Fruit fly (Drosophila melanogaster) whole organism, wandering third instar larva: ENCODE measurements around the gene BomBc3.

Experiments
- Dfd ChIP-seq: fragments of >200 bp; optimal IDR thresholded peaks from 2 replicates; lab custom pipeline; 2017; ENCODE audit warnings: missing biosample characterization, missing genetic modification characterization
- Dif ChIP-seq: fragments of 200-275, 200-300 bp; sonication (Bioruptor generic); optimal IDR thresholded peaks from 2 replicates; lab custom pipeline; 2018; ENCODE audit warnings: missing biosample characterization, missing genetic modification characterization; ENCODE audit not compliant: partially characterized antibody
- HLH106 ChIP-seq: fragments of 200-800 bp; optimal IDR thresholded peaks from 3 replicates; lab custom pipeline; 2019; ENCODE audit warnings: missing biosample characterization, mild to moderate bottlenecking, missing genetic modification characterization, moderate library complexity
- Hnf4 ChIP-seq: fragments of 200-800 bp; sonication (Bioruptor generic); optimal IDR thresholded peaks from 2 replicates; lab custom pipeline; 2016; ENCODE audit warnings: missing biosample characterization, mild to moderate bottlenecking, missing genetic modification characterization
- Hr78 ChIP-seq: fragments of >200 bp; optimal IDR thresholded peaks from 2 replicates; lab custom pipeline; 2017; ENCODE audit warnings: missing biosample characterization, missing genetic modification characterization
- Hr83 ChIP-seq: fragments of 200-300 bp; sonication (Bioruptor generic); optimal IDR thresholded peaks from 2 replicates; lab custom pipeline; 2016; ENCODE audit warnings: missing biosample characterization, mild to moderate bottlenecking, missing genetic modification characterization, moderate library complexity; ENCODE audit not compliant: poor library complexity, severe bottlenecking
- Jra ChIP-seq: sonication (Bioruptor generic); optimal IDR thresholded peaks from 2 replicates; lab custom pipeline; 2016; ENCODE audit warnings: missing biosample characterization, missing genetic modification characterization
- Mio ChIP-seq: sonication (Bioruptor generic); optimal IDR thresholded peaks from 2 replicates; lab custom pipeline; 2016; ENCODE audit warnings: missing biosample characterization, missing genetic modification characterization
- N ChIP-seq: fragments of >200 bp; optimal IDR thresholded peaks from 2 replicates; lab custom pipeline; 2018; ENCODE audit warnings: missing biosample characterization, missing external identifiers, missing genetic modification characterization
- OdsH ChIP-seq: fragments of 200-800 bp; sonication (Bioruptor generic); optimal IDR thresholded peaks from 2 replicates; lab custom pipeline; 2016; ENCODE audit warnings: missing biosample characterization, mild to moderate bottlenecking, missing genetic modification characterization
- Rel ChIP-seq, 2 experiments: fragments of 200-800 bp; sonication (Bioruptor generic) in 1 of 2; optimal IDR thresholded peaks; 2 replicates in 1 of 2; 3 replicates in 1 of 2; lab custom pipeline; 2016 to 2019; ENCODE audit warnings: mild to moderate bottlenecking in 2 of 2, missing biosample characterization in 2 of 2, missing genetic modification characterization in 2 of 2, moderate library complexity in 1 of 2
- Sp1 ChIP-seq: fragments of 200-800 bp; sonication (Bioruptor generic); optimal IDR thresholded peaks from 3 replicates; lab custom pipeline; 2019; ENCODE audit warnings: missing biosample characterization, mild to moderate bottlenecking, missing genetic modification characterization, moderate library complexity
- br ChIP-seq: fragments of 200-800 bp; sonication (Bioruptor generic); optimal IDR thresholded peaks from 2 replicates; lab custom pipeline; 2016; ENCODE audit warnings: missing biosample characterization, missing genetic modification characterization
- brk ChIP-seq: fragments of 200-800 bp; sonication (Bioruptor generic); optimal IDR thresholded peaks from 2 replicates; lab custom pipeline; 2016; ENCODE audit warnings: missing biosample characterization, mild to moderate bottlenecking, missing genetic modification characterization
- dl ChIP-seq, 2 experiments: fragments of 175-275, 200-275 bp in 1 of 2; fragments of 200-275 bp in 1 of 2; sonication (Bioruptor generic); optimal IDR thresholded peaks; lab custom pipeline; 2018; ENCODE audit warnings: mild to moderate bottlenecking in 2 of 2, missing biosample characterization in 2 of 2, missing genetic modification characterization in 2 of 2, moderate library complexity in 2 of 2; ENCODE audit not compliant: partially characterized antibody in 2 of 2, insufficient read depth in 1 of 2
- ey ChIP-seq: fragments of 200-800 bp; sonication (Bioruptor generic); optimal IDR thresholded peaks from 2 replicates; lab custom pipeline; 2016; ENCODE audit warnings: missing biosample characterization, missing genetic modification characterization
- foxo ChIP-seq, 2 experiments: fragments of 200-800 bp; sonication (Bioruptor generic); optimal IDR thresholded peaks; 2 replicates in 1 of 2; 3 replicates in 1 of 2; lab custom pipeline; 2016 to 2017; ENCODE audit warnings: missing biosample characterization in 2 of 2, missing genetic modification characterization in 2 of 2
- fru ChIP-seq: fragments of 200-800 bp; sonication (Bioruptor generic); optimal IDR thresholded peaks from 3 replicates; lab custom pipeline; 2016; ENCODE audit warnings: missing biosample characterization, mild to moderate bottlenecking, missing genetic modification characterization
- h ChIP-seq: fragments of 200-800 bp; sonication (Bioruptor generic); optimal IDR thresholded peaks from 3 replicates; lab custom pipeline; 2016; ENCODE audit warnings: missing biosample characterization, mild to moderate bottlenecking, missing genetic modification characterization
- jim ChIP-seq: fragments of 175-275, 200-325 bp; sonication (Bioruptor generic); optimal IDR thresholded peaks from 2 replicates; lab custom pipeline; 2016; ENCODE audit warnings: missing biosample characterization, mild to moderate bottlenecking, missing genetic modification characterization
- lola ChIP-seq: fragments of >200 bp; optimal IDR thresholded peaks from 2 replicates; lab custom pipeline; 2017; ENCODE audit warnings: missing biosample characterization, missing genetic modification characterization
- psq ChIP-seq: fragments of 200-800 bp; sonication (Bioruptor generic); optimal IDR thresholded peaks from 3 replicates; lab custom pipeline; 2017; ENCODE audit warnings: missing biosample characterization, mild to moderate bottlenecking, missing genetic modification characterization, moderate library complexity
- rgr ChIP-seq: fragments of 200-800 bp; sonication (Bioruptor generic); optimal IDR thresholded peaks from 3 replicates; lab custom pipeline; 2016; ENCODE audit warnings: missing biosample characterization, mild to moderate bottlenecking, missing genetic modification characterization
- sage ChIP-seq: fragments of 200-800 bp; sonication (Bioruptor generic); optimal IDR thresholded peaks from 2 replicates; lab custom pipeline; 2016; ENCODE audit warnings: missing biosample characterization, mild to moderate bottlenecking, missing genetic modification characterization
- sv ChIP-seq: fragments of 200-800 bp; sonication (Bioruptor generic); optimal IDR thresholded peaks from 3 replicates; lab custom pipeline; 2016; ENCODE audit warnings: missing biosample characterization, missing genetic modification characterization
- tai ChIP-seq: sonication (Bioruptor generic); optimal IDR thresholded peaks from 2 replicates; lab custom pipeline; 2016; ENCODE audit warnings: missing biosample characterization, missing genetic modification characterization
- usp ChIP-seq: fragments of >200 bp; optimal IDR thresholded peaks from 2 replicates; lab custom pipeline; 2017; ENCODE audit warnings: missing biosample characterization, missing genetic modification characterization
- woc ChIP-seq: sonication (Bioruptor generic); optimal IDR thresholded peaks from 2 replicates; lab custom pipeline; 2016; ENCODE audit warnings: missing biosample characterization, mild to moderate bottlenecking, missing genetic modification characterization

The BomBc3 gene

dm6 chr3R:22049134-22049796, 37.6 kb upstream of the BomBc3 start:
- peak; percentile 55 for TF ChIP-seq sv
- TF ChIP-seq HLH106 (tag; lab: Kevin White, UChicago): peak; percentile 8
- TF ChIP-seq rgr: peak; percentile 35
- peak; percentile 20 for TF ChIP-seq br
- no peak for TF ChIP-seq lola
- TF ChIP-seq ey: peak; percentile 44
- peak; percentile 36 for TF ChIP-seq fru
- peak; percentile 42 for TF ChIP-seq h (GFP tag; lab: Kevin White, UChicago)
- no peak for TF ChIP-seq tai
- peak in 1 of 2 experiments; percentile 45 for TF ChIP-seq foxo (GFP tag; optimal IDR thresholded peaks at IDR 0.05; lab: Kevin White, UChicago)
- peak; percentile 16 for TF ChIP-seq Hnf4
- no peak for TF ChIP-seq Sp1 (GFP tag; lab: Kevin White, UChicago)

- TF ChIP-seq Dfd (no peak), dl (GFP tag; optimal IDR thresholded peaks at IDR 0.05; lab: Kevin White, UChicago; ENCODE audit: insufficient read depth in 1 of 2, partially characterized antibody in 2 of 2) (no peak), N (no peak), psq (no peak), fru (no peak), Mio (GFP tag; lab: Kevin White, UChicago) (no peak), Dif (GFP tag; lab: Kevin White, UChicago) (no peak)
Observed at dm6 chr3R:22052235-22052634, 34.6 kb upstream of the BomBc3 start.

- no peak for TF ChIP-seq woc (GFP tag; lab: Kevin White, UChicago)
- TF ChIP-seq OdsH (GFP tag; lab: Kevin White, UChicago): no peak
- TF ChIP-seq Hr78 (GFP tag; lab: Kevin White, UChicago): no peak
- TF ChIP-seq Jra (GFP tag; lab: Kevin White, UChicago): no peak
- no peak for TF ChIP-seq usp (GFP tag; lab: Kevin White, UChicago)
Observed at dm6 chr3R:22053202-22053601, 33.7 kb upstream of the BomBc3 start.

dm6 chr3R:22053740-22054139, 33.1 kb upstream of the BomBc3 start:
- TF ChIP-seq sage (no peak), h (GFP tag; lab: Kevin White, UChicago) (no peak)
- TF ChIP-seq, all 38 proteins: peak for 0

dm6 chr3R:22057083-22057482, 29.8 kb upstream of the BomBc3 start:
- TF ChIP-seq Dif (GFP tag; lab: Kevin White, UChicago) (no peak), HLH106 (tag; lab: Kevin White, UChicago) (no peak), ey (no peak), foxo (GFP tag; optimal IDR thresholded peaks at IDR 0.05; lab: Kevin White, UChicago) (peak in 1 of 2 experiments; percentile 0), rgr (peak; percentile 46), Hr78 (GFP tag; lab: Kevin White, UChicago) (no peak), jim (no peak), OdsH (GFP tag; lab: Kevin White, UChicago) (peak; percentile 26), Rel (GFP tag; optimal IDR thresholded peaks at IDR 0.05; lab: Kevin White, UChicago) (no peak), Rel (tag; optimal IDR thresholded peaks at IDR 0.05; lab: Kevin White, UChicago) (no peak), h (GFP tag; lab: Kevin White, UChicago) (peak; percentile 25), brk (GFP tag; lab: Kevin White, UChicago) (no peak), Hr83 (GFP tag; lab: Kevin White, UChicago) (peak; percentile 67)

dm6 chr3R:22066440-22066839, 20.4 kb upstream of the BomBc3 start:
- no peak for TF ChIP-seq rgr
- TF ChIP-seq Rel (GFP tag; optimal IDR thresholded peaks at IDR 0.05; lab: Kevin White, UChicago): no peak
- TF ChIP-seq Rel (tag; optimal IDR thresholded peaks at IDR 0.05; lab: Kevin White, UChicago): peak; percentile 10
- TF ChIP-seq tai: no peak
